Fruit fly (Drosophila melanogaster) Kc167 (cell line): Measurements from ENCODE around the gene CG14805.

ENCODE experiments used
- Myc ChIP-seq: fragments of >200 bp; optimal IDR thresholded peaks from 2 replicates; lab custom pipeline; 2017; ENCODE audit warnings: missing external identifiers
- h ChIP-seq: fragments of >200 bp; optimal IDR thresholded peaks from 3 replicates; lab custom pipeline; 2018; ENCODE audit warnings: missing external identifiers
- psq ChIP-seq: fragments of >200 bp; optimal IDR thresholded peaks from 2 replicates; lab custom pipeline; 2017; ENCODE audit warnings: missing external identifiers

- TF ChIP-seq psq (lab: Kevin White, UChicago) (no peak), Myc (no peak), h (lab: Kevin White, UChicago) (no peak)
Observed at dm6 chrX:1842875-1843274, 34.2 kb upstream of the CG14805 start.
